Fruit fly (Drosophila melanogaster): ENCODE results near the gene sima.

The sima gene

DNA sequence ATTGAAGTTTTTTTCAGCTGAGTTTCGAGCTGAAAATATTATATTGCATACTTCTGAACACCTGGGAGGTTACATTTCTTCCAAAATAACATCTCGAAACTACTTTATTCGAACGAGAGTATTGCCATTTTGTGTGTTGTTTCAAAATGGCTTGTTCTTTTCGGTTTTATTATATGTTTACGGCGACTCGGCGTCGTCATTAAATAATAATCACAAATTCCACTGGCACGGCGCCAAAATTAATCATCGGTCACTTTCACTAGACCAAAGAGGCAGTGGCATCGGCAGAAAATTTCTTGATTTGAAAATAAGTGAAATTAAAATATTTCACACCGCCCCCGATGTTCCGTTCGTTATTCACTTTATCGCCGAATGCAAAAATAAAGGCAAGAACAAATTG lies 7.7 kb upstream of the sima start:
- TF ChIP-seq rgr (GFP tag; optimal IDR thresholded peaks at IDR 0.05): no peak
- no peak for TF ChIP-seq Sp1 (GFP tag; optimal IDR thresholded peaks at IDR 0.05)
- no peak for TF ChIP-seq Myc (optimal IDR thresholded peaks at IDR 0.05)
- no peak for TF ChIP-seq Abd-B (GFP tag; optimal IDR thresholded peaks at IDR 0.05)
- TF ChIP-seq Hr83 (GFP tag; optimal IDR thresholded peaks at IDR 0.05; ENCODE audit: poor library complexity, severe bottlenecking): no peak
- TF ChIP-seq CG9705 (GFP tag; optimal IDR thresholded peaks at IDR 0.05): no peak

dm6 chr3R:30051933-30052332 lies 6.2 kb upstream of the sima start, which contains the start of gene CG15528:
Gene CG15528 (minus strand): TSS chr3R:30052112.
- TF ChIP-seq jim (GFP tag; optimal IDR thresholded peaks at IDR 0.05) (no peak), CG9705 (GFP tag; optimal IDR thresholded peaks at IDR 0.05) (no peak), CrebA (GFP tag; optimal IDR thresholded peaks at IDR 0.05; ENCODE audit: borderline replicate concordance) (no peak), Myc (optimal IDR thresholded peaks at IDR 0.05) (no peak), br (GFP tag; optimal IDR thresholded peaks at IDR 0.05) (no peak), dmrt93B (GFP tag; optimal IDR thresholded peaks at IDR 0.05) (no peak), Rel (GFP tag; optimal IDR thresholded peaks at IDR 0.05) (no peak), Rel (tag; optimal IDR thresholded peaks at IDR 0.05) (no peak), pan (optimal IDR thresholded peaks at IDR 0.05) (no peak)

dm6 chr3R:30052455-30053046 lies 5.6 kb upstream of the sima start, which contains the start of gene Jasper:
Gene Jasper (plus strand): TSS chr3R:30052514.
- TF ChIP-seq sage (GFP tag; optimal IDR thresholded peaks at IDR 0.05) (no peak), ey (GFP tag; optimal IDR thresholded peaks at IDR 0.05) (no peak), jim (GFP tag; optimal IDR thresholded peaks at IDR 0.05) (no peak), Hnf4 (GFP tag; optimal IDR thresholded peaks at IDR 0.05) (no peak), Sp1 (GFP tag; optimal IDR thresholded peaks at IDR 0.05) (peak; percentile 29), pan (optimal IDR thresholded peaks at IDR 0.05) (no peak), tai (GFP tag; optimal IDR thresholded peaks at IDR 0.05) (no peak), woc (GFP tag; optimal IDR thresholded peaks at IDR 0.05) (no peak), Hr78 (GFP tag; optimal IDR thresholded peaks at IDR 0.05) (no peak), Myc (optimal IDR thresholded peaks at IDR 0.05) (peak; percentile 28), dsf (GFP tag; optimal IDR thresholded peaks at IDR 0.05; ENCODE audit: borderline replicate concordance) (no peak), CrebA (GFP tag; optimal IDR thresholded peaks at IDR 0.05; ENCODE audit: borderline replicate concordance) (no peak), sv (GFP tag; optimal IDR thresholded peaks at IDR 0.05) (no peak), CG9705 (GFP tag; optimal IDR thresholded peaks at IDR 0.05) (no peak), brk (GFP tag; optimal IDR thresholded peaks at IDR 0.05) (no peak), OdsH (GFP tag; optimal IDR thresholded peaks at IDR 0.05) (no peak), Vsx2 (GFP tag; optimal IDR thresholded peaks at IDR 0.05; ENCODE audit: partially characterized antibody) (no peak), Hr83 (GFP tag; optimal IDR thresholded peaks at IDR 0.05; ENCODE audit: poor library complexity, severe bottlenecking) (no peak), h (GFP tag; optimal IDR thresholded peaks at IDR 0.05) (no peak), CG32264 (GFP tag; optimal IDR thresholded peaks at IDR 0.05) (no peak), Dif (GFP tag; optimal IDR thresholded peaks at IDR 0.05; ENCODE audit: partially characterized antibody) (peak; percentile 11), dl (GFP tag; optimal IDR thresholded peaks at IDR 0.05; ENCODE audit: insufficient read depth in 1 of 2, partially characterized antibody in 2 of 2) (no peak), Dfd (GFP tag; optimal IDR thresholded peaks at IDR 0.05) (no peak), Jra (GFP tag; optimal IDR thresholded peaks at IDR 0.05) (no peak), fru (GFP tag; optimal IDR thresholded peaks at IDR 0.05) (no peak), rgr (GFP tag; optimal IDR thresholded peaks at IDR 0.05) (no peak), GATAd (GFP tag; optimal IDR thresholded peaks at IDR 0.05) (no peak), Rel (GFP tag; optimal IDR thresholded peaks at IDR 0.05) (no peak), Rel (tag; optimal IDR thresholded peaks at IDR 0.05) (peak; percentile 26), psq (GFP tag; optimal IDR thresholded peaks at IDR 0.05) (no peak), HLH106 (tag; optimal IDR thresholded peaks at IDR 0.05) (peak; percentile 11), br (GFP tag; optimal IDR thresholded peaks at IDR 0.05) (no peak), lola (GFP tag; optimal IDR thresholded peaks at IDR 0.05) (no peak), Mio (GFP tag; optimal IDR thresholded peaks at IDR 0.05) (no peak)
